Worm (Caenorhabditis elegans): ENCODE measurements around the gene Y68A4A.10.

ce11 chrV:17215602-17216001 lies 13.7 kb downstream of the Y68A4A.10 start:
- TF ChIP-seq sea-1 (GFP tag; conservative IDR thresholded peaks at IDR 0.05): no peak
- TF ChIP-seq aly-1 (tag; optimal IDR thresholded peaks at IDR 0.05): no peak

All from whole organism, early embryonic.